Fruit fly (Drosophila melanogaster): ENCODE data around the gene CG7768.

- TF ChIP-seq psq (optimal IDR thresholded peaks at IDR 0.05) (no peak), pan (optimal IDR thresholded peaks at IDR 0.05) (no peak), Dll (optimal IDR thresholded peaks at IDR 0.05) (no peak), CG8478 (optimal IDR thresholded peaks at IDR 0.05) (no peak)
Observed at dm6 chr3L:14204659-14205568, 13.1 kb upstream of the CG7768 start.
